Fruit fly (Drosophila melanogaster) whole organism, embryonic: Measurements from ENCODE around the gene CG34461.
A peak's percentile ranks its signal among the peaks of the same experiment; 100 is the strongest.

Experiments used
- Abd-B ChIP-seq: fragments of 200-800 bp; sonication (Bioruptor generic); optimal IDR thresholded peaks from 2 replicates; lab custom pipeline; 2018; ENCODE audit warnings: missing biosample characterization, mild to moderate bottlenecking, missing genetic modification characterization, moderate library complexity
- BtbVII ChIP-seq: fragments of 200-800 bp; sonication (Bioruptor generic); optimal IDR thresholded peaks from 3 replicates; lab custom pipeline; 2017; ENCODE audit warnings: missing biosample characterization, mild to moderate bottlenecking, missing genetic modification characterization
- CG10321 ChIP-seq: fragments of 200-800 bp; sonication (Bioruptor generic); IDR thresholded peaks from 2 replicates; pipeline ENCODE4 v1.3.6; 2022; ENCODE audit warnings: missing biosample characterization, missing genetic modification characterization
- CG10959 ChIP-seq: fragments of 200-800 bp; sonication (Bioruptor generic); IDR thresholded peaks from 2 replicates; pipeline ENCODE4 v1.3.6; 2022; ENCODE audit warnings: missing biosample characterization, missing genetic modification characterization
- CG11504 ChIP-seq: fragments of 200-800 bp; sonication (Bioruptor generic); optimal IDR thresholded peaks from 3 replicates; lab custom pipeline; 2019; ENCODE audit warnings: missing biosample characterization, mild to moderate bottlenecking, missing genetic modification characterization, moderate library complexity
- CG14441 ChIP-seq: fragments of 200-800 bp; sonication (Bioruptor generic); IDR thresholded peaks from 2 replicates; pipeline ENCODE4 v1.3.6; 2022; ENCODE audit warnings: missing biosample characterization, missing genetic modification characterization
- CG16813 ChIP-seq: fragments of 200-800 bp; sonication (Bioruptor generic); IDR thresholded peaks from 3 replicates; pipeline ENCODE4 v1.3.6; 2022; ENCODE audit warnings: missing biosample characterization, missing genetic modification characterization; ENCODE audit not compliant: partially characterized antibody
- CG17385 ChIP-seq: fragments of 200-800 bp; sonication (Bioruptor generic); optimal IDR thresholded peaks from 3 replicates; lab custom pipeline; 2018; ENCODE audit warnings: missing biosample characterization, mild to moderate bottlenecking, missing genetic modification characterization
- CG17802 ChIP-seq: fragments of 200-800 bp; sonication (Bioruptor generic); optimal IDR thresholded peaks from 2 replicates; lab custom pipeline; 2018; ENCODE audit warnings: missing biosample characterization, mild to moderate bottlenecking, missing genetic modification characterization, moderate library complexity
- CG2199 ChIP-seq: fragments of 200-800 bp; sonication (Bioruptor generic); IDR thresholded peaks from 3 replicates; pipeline ENCODE4 v1.3.6; 2022; ENCODE audit warnings: missing biosample characterization, missing genetic modification characterization
- CG3065 ChIP-seq: fragments of 200-800 bp; sonication (Bioruptor generic); optimal IDR thresholded peaks from 2 replicates; lab custom pipeline; 2016; ENCODE audit warnings: missing biosample characterization, missing genetic modification characterization
- CG3407 ChIP-seq: fragments of 200-800 bp; sonication (Bioruptor generic); optimal IDR thresholded peaks from 2 replicates; lab custom pipeline; 2018; ENCODE audit warnings: missing biosample characterization, mild to moderate bottlenecking, missing genetic modification characterization
- CG5953 ChIP-seq: fragments of 200-800 bp; sonication (Bioruptor generic); IDR thresholded peaks from 2 replicates; pipeline ENCODE4 v1.3.6; 2022; ENCODE audit warnings: missing biosample characterization, missing genetic modification characterization
- CG7271 ChIP-seq: fragments of 200-800 bp; sonication (Bioruptor generic); optimal IDR thresholded peaks from 2 replicates; lab custom pipeline; 2018; ENCODE audit warnings: missing biosample characterization, mild to moderate bottlenecking, missing genetic modification characterization, moderate library complexity
- CG7556 ChIP-seq: fragments of 200-800 bp; sonication (Bioruptor generic); optimal IDR thresholded peaks from 2 replicates; lab custom pipeline; 2017; ENCODE audit warnings: missing biosample characterization, mild to moderate bottlenecking, missing genetic modification characterization
- CG8089 ChIP-seq: fragments of 200-800 bp; sonication (Bioruptor generic); optimal IDR thresholded peaks from 3 replicates; lab custom pipeline; 2016; ENCODE audit warnings: missing biosample characterization, missing genetic modification characterization
- CG8281 ChIP-seq: fragments of 200-800 bp; sonication (Bioruptor generic); optimal IDR thresholded peaks from 2 replicates; lab custom pipeline; 2018; ENCODE audit warnings: missing biosample characterization, mild to moderate bottlenecking, missing genetic modification characterization, moderate library complexity
- CG8359 ChIP-seq: fragments of 200-800 bp; sonication (Bioruptor generic); optimal IDR thresholded peaks from 2 replicates; lab custom pipeline; 2017; ENCODE audit warnings: missing biosample characterization, mild to moderate bottlenecking, missing genetic modification characterization, borderline replicate concordance
- CG9609 ChIP-seq: fragments of 200-800 bp; sonication (Bioruptor generic); optimal IDR thresholded peaks from 3 replicates; lab custom pipeline; 2016; ENCODE audit warnings: missing biosample characterization, missing genetic modification characterization
- CHES-1-like ChIP-seq: fragments of 200-800 bp; sonication (Bioruptor generic); optimal IDR thresholded peaks from 2 replicates; lab custom pipeline; 2016; ENCODE audit warnings: missing biosample characterization, missing genetic modification characterization
- CTCF ChIP-seq: fragments of 200-800 bp; sonication (Bioruptor generic); optimal IDR thresholded peaks from 2 replicates; lab custom pipeline; 2017; ENCODE audit warnings: missing biosample characterization, mild to moderate bottlenecking, missing genetic modification characterization, moderate library complexity
- CkIIα-i1 ChIP-seq: fragments of 200-800 bp; sonication (Bioruptor generic); IDR thresholded peaks from 2 replicates; pipeline ENCODE4 v1.3.6; 2022; ENCODE audit warnings: missing biosample characterization, missing genetic modification characterization
- Dfd ChIP-seq, 2 experiments: fragments of >200 bp; optimal IDR thresholded peaks; 2 replicates each; lab custom pipeline; 2017; ENCODE audit warnings: missing biosample characterization in 2 of 2, missing genetic modification characterization in 2 of 2
- HLHmδ ChIP-seq: fragments of 200-800 bp; sonication (Bioruptor generic); optimal IDR thresholded peaks from 2 replicates; lab custom pipeline; 2018; ENCODE audit warnings: missing biosample characterization, mild to moderate bottlenecking, missing genetic modification characterization, moderate library complexity
- Hr39 ChIP-seq: fragments of >200 bp; optimal IDR thresholded peaks from 2 replicates; lab custom pipeline; 2017
- Hr51 ChIP-seq, 2 experiments: fragments of 200-800 bp; sonication (Bioruptor generic); optimal IDR thresholded peaks; 2 replicates in 1 of 2; 3 replicates in 1 of 2; lab custom pipeline; 2016 to 2018; ENCODE audit warnings: missing biosample characterization in 2 of 2, missing genetic modification characterization in 2 of 2, mild to moderate bottlenecking in 1 of 2, moderate library complexity in 1 of 2
- NFAT ChIP-seq: fragments of 200-800 bp; sonication (Bioruptor generic); IDR thresholded peaks from 2 replicates; pipeline ENCODE4 v1.3.6; 2022; ENCODE audit warnings: missing biosample characterization, missing genetic modification characterization
- Nf-YA ChIP-seq: fragments of 200-800 bp; sonication (Bioruptor generic); IDR thresholded peaks from 2 replicates; pipeline ENCODE4 v1.3.6; 2022; ENCODE audit warnings: missing biosample characterization, missing genetic modification characterization
- Scr ChIP-seq: fragments of 200-800 bp; sonication (Bioruptor generic); IDR thresholded peaks from 2 replicates; pipeline ENCODE4 v1.3.6; 2022; ENCODE audit warnings: missing biosample characterization, missing genetic modification characterization; ENCODE audit not compliant: partially characterized antibody
- Sox102F ChIP-seq: fragments of 200-800 bp; sonication (Bioruptor generic); optimal IDR thresholded peaks from 2 replicates; lab custom pipeline; 2018; ENCODE audit warnings: missing biosample characterization, mild to moderate bottlenecking, missing genetic modification characterization, moderate library complexity
- TFAM ChIP-seq: fragments of 200-800 bp; sonication (Bioruptor generic); optimal IDR thresholded peaks from 2 replicates; lab custom pipeline; 2017; ENCODE audit warnings: missing biosample characterization, missing genetic modification characterization, inconsistent platforms
- Tbp ChIP-seq: fragments of >200 bp; optimal IDR thresholded peaks from 2 replicates; lab custom pipeline; 2018; ENCODE audit warnings: missing biosample characterization, missing genetic modification characterization
- Usf ChIP-seq: fragments of 200-800 bp; sonication (Bioruptor generic); optimal IDR thresholded peaks from 2 replicates; lab custom pipeline; 2017; ENCODE audit warnings: missing genotype, missing biosample characterization, missing genetic modification characterization
- aop ChIP-seq: fragments of 200-800 bp; sonication (Bioruptor generic); IDR thresholded peaks from 2 replicates; pipeline ENCODE4 v1.3.6; 2022; ENCODE audit warnings: missing biosample characterization, missing genetic modification characterization
- bab2 ChIP-seq: fragments of 200-800 bp; sonication (Bioruptor generic); optimal IDR thresholded peaks from 2 replicates; lab custom pipeline; 2016; ENCODE audit warnings: missing biosample characterization, missing genetic modification characterization
- btn ChIP-seq: fragments of 200-800 bp; sonication (Bioruptor generic); optimal IDR thresholded peaks from 2 replicates; lab custom pipeline; 2016; ENCODE audit warnings: missing biosample characterization, missing genetic modification characterization
- cato ChIP-seq: fragments of 200-800 bp; sonication (Bioruptor generic); optimal IDR thresholded peaks from 2 replicates; lab custom pipeline; 2016; ENCODE audit warnings: missing biosample characterization, missing genetic modification characterization, borderline replicate concordance
- chm ChIP-seq: fragments of 200-800 bp; sonication (Bioruptor generic); IDR thresholded peaks from 2 replicates; pipeline ENCODE4 v1.3.6; 2022; ENCODE audit warnings: missing biosample characterization, missing genetic modification characterization
- ci ChIP-seq: fragments of 200-800 bp; sonication (Bioruptor generic); IDR thresholded peaks from 3 replicates; pipeline ENCODE4 v1.3.6; 2022; ENCODE audit warnings: missing biosample characterization, missing genetic modification characterization
- gce ChIP-seq: fragments of 200-800 bp; sonication (Bioruptor generic); IDR thresholded peaks from 3 replicates; pipeline ENCODE4 v1.3.6; 2022; ENCODE audit warnings: missing biosample characterization, missing genetic modification characterization
- gfzf ChIP-seq: fragments of 200-800 bp; sonication (Bioruptor generic); optimal IDR thresholded peaks from 2 replicates; lab custom pipeline; 2016; ENCODE audit warnings: missing biosample characterization, mild to moderate bottlenecking, missing genetic modification characterization, moderate library complexity
- klu ChIP-seq: fragments of 200-800 bp; sonication (Bioruptor generic); IDR thresholded peaks from 2 replicates; pipeline ENCODE4 v1.3.6; 2022; ENCODE audit warnings: missing biosample characterization, missing genetic modification characterization
- lab ChIP-seq: fragments of 200-800 bp; sonication (Bioruptor generic); optimal IDR thresholded peaks from 3 replicates; lab custom pipeline; 2017; ENCODE audit warnings: missing biosample characterization, missing genetic modification characterization, mild to moderate bottlenecking, moderate library complexity, missing genetic modification reagents
- mam ChIP-seq: fragments of 200-800 bp; sonication (Bioruptor generic); optimal IDR thresholded peaks from 3 replicates; lab custom pipeline; 2016; ENCODE audit warnings: missing biosample characterization, missing genetic modification characterization
- odd ChIP-seq: fragments of 200-800 bp; sonication (Bioruptor generic); optimal IDR thresholded peaks from 2 replicates; lab custom pipeline; 2017; ENCODE audit warnings: missing biosample characterization, mild to moderate bottlenecking, missing genetic modification characterization
- pros ChIP-seq: fragments of 200-800 bp; sonication (Bioruptor generic); optimal IDR thresholded peaks from 3 replicates; lab custom pipeline; 2019; ENCODE audit warnings: missing biosample characterization, mild to moderate bottlenecking, missing genetic modification characterization, moderate library complexity
- repo ChIP-seq: fragments of 200-800 bp; sonication (Bioruptor generic); optimal IDR thresholded peaks from 2 replicates; lab custom pipeline; 2016; ENCODE audit warnings: missing biosample characterization, missing genetic modification characterization
- sc ChIP-seq, 3 experiments: fragments of >200 bp in 2 of 3; fragments of 200-800 bp in 1 of 3; sonication (Bioruptor generic) in 1 of 3; optimal IDR thresholded peaks; 2 replicates in 2 of 3; 3 replicates in 1 of 3; lab custom pipeline; 2017; ENCODE audit warnings: mild to moderate bottlenecking in 1 of 3, missing biosample characterization in 1 of 3, missing genetic modification characterization in 1 of 3, missing genetic modification reagents in 1 of 3
- slp2 ChIP-seq: fragments of 200-800 bp; sonication (Bioruptor generic); optimal IDR thresholded peaks from 2 replicates; lab custom pipeline; 2016; ENCODE audit warnings: missing biosample characterization, missing genetic modification characterization
- so ChIP-seq: fragments of 200-800 bp; sonication (Bioruptor generic); IDR thresholded peaks from 3 replicates; pipeline ENCODE4 v1.3.6; 2022; ENCODE audit warnings: missing biosample characterization, missing genetic modification characterization
- stc ChIP-seq: fragments of 200-800 bp; sonication (Bioruptor generic); IDR thresholded peaks from 2 replicates; pipeline ENCODE4 v1.3.6; 2022; ENCODE audit warnings: missing biosample characterization, missing genetic modification characterization

Gene CG34461

dm6 chr3L:8358776-8359455 is 33.3 kb downstream of the CG34461 start (continued):
- TF ChIP-seq Scr (GFP tag; lab: Robert Waterston, UW) (peak; percentile 72), CHES-1-like (GFP tag; lab: Kevin White, UChicago) (no peak), so (GFP tag; lab: Robert Waterston, UW) (no peak), CG8359 (no peak), CG2199 (GFP tag; lab: Robert Waterston, UW) (no peak), slp2 (GFP tag; lab: Kevin White, UChicago) (no peak), CG7271 (tag; lab: Kevin White, UChicago) (no peak), CG7556 (no peak), gce (GFP tag; lab: Robert Waterston, UW) (no peak), CG10321 (no peak), CG8281 (tag; lab: Kevin White, UChicago) (no peak), Hr39 (lab: Kevin White, UChicago) (no peak), bab2 (GFP tag; lab: Kevin White, UChicago) (no peak), repo (no peak), cato (GFP tag; lab: Kevin White, UChicago) (no peak), Tbp (GFP tag; lab: Kevin White, UChicago) (no peak), CG17802 (tag; lab: Kevin White, UChicago) (no peak), CG14441 (no peak), chm (GFP tag; lab: Robert Waterston, UW) (no peak), Abd-B (no peak), Hr51 (GFP tag; optimal IDR thresholded peaks at IDR 0.05; lab: Kevin White, UChicago) (no peak), odd (GFP tag; lab: Kevin White, UChicago) (no peak), CG3407 (GFP tag; lab: Kevin White, UChicago) (no peak), HLHmδ (GFP tag; lab: Kevin White, UChicago) (no peak), btn (GFP tag; lab: Kevin White, UChicago) (no peak), NFAT (no peak), lab (GFP tag; lab: Kevin White, UChicago) (no peak), Sox102F (GFP tag; lab: Kevin White, UChicago) (no peak), CG9609 (GFP tag; lab: Kevin White, UChicago) (no peak), ci (GFP tag; lab: Robert Waterston, UW) (peak; percentile 55; the same call in 2 of the 3 replicates), gfzf (no peak), stc (GFP tag; lab: Robert Waterston, UW) (no peak), Nf-YA (GFP tag; lab: Robert Waterston, UW) (no peak), CG16813 (GFP tag; lab: Robert Waterston, UW) (peak; percentile 52; the same call in 1 of the 3 replicates), Dfd (GFP tag; optimal IDR thresholded peaks at IDR 0.05; lab: Kevin White, UChicago) (no peak), aop (GFP tag; lab: Robert Waterston, UW) (no peak), mam (GFP tag; lab: Kevin White, UChicago) (no peak), CG11504 (tag; lab: Kevin White, UChicago) (no peak), Usf (GFP tag; lab: Kevin White, UChicago) (no peak), CkIIα-i1 (GFP tag; lab: Robert Waterston, UW) (no peak), CG17385 (GFP tag; lab: Kevin White, UChicago) (no peak), sc (optimal IDR thresholded peaks at IDR 0.05; lab: Kevin White, UChicago) (no peak), sc (GFP tag; optimal IDR thresholded peaks at IDR 0.05; lab: Kevin White, UChicago) (no peak), CG10959 (GFP tag; lab: Robert Waterston, UW) (no peak), BtbVII (GFP tag; lab: Kevin White, UChicago) (no peak), CG3065 (GFP tag; lab: Kevin White, UChicago) (no peak), CG8089 (GFP tag; lab: Kevin White, UChicago) (no peak), TFAM (GFP tag; lab: Kevin White, UChicago) (no peak), pros (GFP tag; lab: Kevin White, UChicago) (no peak), klu (no peak), CG5953 (GFP tag; lab: Robert Waterston, UW) (no peak), CTCF (GFP tag; lab: Kevin White, UChicago) (peak; percentile 38)
